Fruit fly (Drosophila melanogaster): Measurements from ENCODE around the gene mip130.

mip130 gene

DNA sequence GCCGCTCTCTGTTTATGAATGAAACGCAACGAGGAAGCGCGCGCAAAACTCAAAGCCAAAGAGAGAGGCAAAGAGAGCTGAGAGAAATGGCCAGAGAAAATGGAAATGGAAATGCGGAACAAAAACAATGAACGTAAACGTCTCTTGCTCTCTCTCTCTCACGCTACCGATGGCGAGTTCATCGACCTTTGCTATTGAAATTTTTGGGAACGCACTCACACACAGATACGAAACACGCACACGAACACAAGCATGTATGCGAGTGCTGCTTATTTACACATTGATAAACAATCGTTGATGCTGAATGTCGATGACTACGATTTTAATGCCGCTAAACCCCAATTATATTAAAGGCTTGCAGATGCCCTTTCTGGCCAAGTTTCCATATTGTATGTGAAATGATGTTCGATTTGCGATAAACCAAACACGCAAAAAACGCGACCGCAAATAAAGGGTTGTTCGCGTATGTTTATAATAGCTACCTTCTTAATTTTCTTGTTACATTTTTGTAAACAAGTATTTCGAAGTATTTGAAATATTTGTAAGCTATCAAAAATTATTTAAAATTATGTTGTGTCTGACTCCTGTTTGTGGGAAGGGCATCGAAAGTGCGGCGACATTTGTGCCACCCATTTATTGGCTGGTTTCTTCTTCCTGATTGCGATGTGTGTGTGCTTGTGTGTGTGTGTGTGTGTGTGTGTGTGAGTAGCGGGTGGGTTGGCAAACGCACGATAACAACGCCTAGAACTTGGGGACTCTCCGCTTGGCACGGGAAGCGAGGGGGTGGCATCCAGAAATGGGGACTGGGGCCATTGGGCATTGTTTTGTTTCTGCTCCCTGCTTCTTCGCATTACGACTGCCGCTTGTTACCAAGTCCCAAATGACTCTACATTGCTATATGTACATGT is 35.6 kb downstream of the mip130 start (continued):
- TF ChIP-seq Ets65A (GFP tag) (peak; percentile 93), Atf-2 (GFP tag; optimal IDR thresholded peaks at IDR 0.05) (peak; percentile 58), kay (GFP tag; optimal IDR thresholded peaks at IDR 0.05) (peak; percentile 37), CG9609 (GFP tag; optimal IDR thresholded peaks at IDR 0.05) (peak; percentile 50), Hmx (GFP tag; optimal IDR thresholded peaks at IDR 0.05) (peak; percentile 48), vvl (GFP tag; IDR thresholded peaks at IDR 0.05) (peak; percentile 45; the same call in 1 of the 2 replicates), CG14050 (GFP tag; IDR thresholded peaks at IDR 0.05) (0 out of 3 replicates have a peak, but pooled peaks have one; percentile 10), ash1 (GFP tag; optimal IDR thresholded peaks at IDR 0.05) (no peak), CG2129 (GFP tag; IDR thresholded peaks at IDR 0.05; ENCODE audit: partially characterized antibody) (no peak), CG17328 (GFP tag; IDR thresholded peaks at IDR 0.05) (peak; percentile 40; the same call in 1 of the 2 replicates), tx (GFP tag; optimal IDR thresholded peaks at IDR 0.05) (peak; percentile 42), dpn (GFP tag; optimal IDR thresholded peaks at IDR 0.05) (peak; percentile 42 to 76), Vsx1 (GFP tag; optimal IDR thresholded peaks at IDR 0.05) (peak; percentile 75), CG14860 (GFP tag; IDR thresholded peaks at IDR 0.05; ENCODE audit: partially characterized antibody) (no peak), CG9727 (GFP tag; optimal IDR thresholded peaks at IDR 0.05) (peak; percentile 72), CG12219 (GFP tag; optimal IDR thresholded peaks at IDR 0.05) (peak; percentile 63), crc (GFP tag; optimal IDR thresholded peaks at IDR 0.05) (peak; percentile 59), tio (GFP tag; optimal IDR thresholded peaks at IDR 0.05) (peak; percentile 73), CG6854 (GFP tag; optimal IDR thresholded peaks at IDR 0.05) (peak; percentile 33), CG16813 (GFP tag; IDR thresholded peaks at IDR 0.05; ENCODE audit: partially characterized antibody) (no peak), CG3281 (GFP tag; optimal IDR thresholded peaks at IDR 0.05) (peak; percentile 73), CG11085 (GFP tag; IDR thresholded peaks at IDR 0.05) (no peak; the same call in 1 of the 2 replicates), CG17912 (GFP tag; optimal IDR thresholded peaks at IDR 0.05) (no peak), CG33557 (GFP tag; optimal IDR thresholded peaks at IDR 0.05) (peak; percentile 69), Dp (GFP tag; optimal IDR thresholded peaks at IDR 0.05) (no peak), CG6272 (GFP tag; IDR thresholded peaks at IDR 0.05) (no peak), slou (GFP tag; optimal IDR thresholded peaks at IDR 0.05) (peak; percentile 24), mirr (GFP tag; optimal IDR thresholded peaks at IDR 0.05) (no peak), Side (GFP tag; optimal IDR thresholded peaks at IDR 0.05) (peak; percentile 62), CG13123 (GFP tag; optimal IDR thresholded peaks at IDR 0.05) (peak; percentile 3), ara (GFP tag; IDR thresholded peaks at IDR 0.05) (no peak), Dip3 (GFP tag; optimal IDR thresholded peaks at IDR 0.05) (peak; percentile 79), Atf6 (GFP tag; IDR thresholded peaks at IDR 0.05) (no peak; the same call in 1 of the 2 replicates), CG12391 (tag; optimal IDR thresholded peaks at IDR 0.05) (peak; percentile 81), CG16815 (GFP tag; optimal IDR thresholded peaks at IDR 0.05) (peak; percentile 71), toy (GFP tag; IDR thresholded peaks at IDR 0.05) (no peak), CG6683 (GFP tag; optimal IDR thresholded peaks at IDR 0.05) (peak; percentile 39), Ptx1 (GFP tag; IDR thresholded peaks at IDR 0.05) (peak; percentile 58), tll (GFP tag; optimal IDR thresholded peaks at IDR 0.05) (no peak), ems (GFP tag; optimal IDR thresholded peaks at IDR 0.05) (peak; percentile 59), crp (GFP tag; optimal IDR thresholded peaks at IDR 0.05) (peak in 1 of 2 experiments; percentile 38), Spps (tag; optimal IDR thresholded peaks at IDR 0.05) (peak; percentile 63), lbe (GFP tag; optimal IDR thresholded peaks at IDR 0.05) (peak; percentile 65), az2 (GFP tag; optimal IDR thresholded peaks at IDR 0.05) (peak; percentile 60), HmgZ (tag; optimal IDR thresholded peaks at IDR 0.05) (peak; percentile 73), phol (tag; optimal IDR thresholded peaks at IDR 0.05) (peak; percentile 87), pzg (GFP tag; optimal IDR thresholded peaks at IDR 0.05) (no peak), Aef1 (GFP tag; IDR thresholded peaks at IDR 0.05) (no peak)
